Worm (Caenorhabditis elegans) whole organism, young adult: Measurements from ENCODE around the gene lpr-4.
A peak's percentile ranks its signal among the peaks of the same experiment; 100 is the strongest.

Source experiments
- D2030.7 ChIP-seq: fragments of 200-800 bp; sonication (Bioruptor generic); IDR thresholded peaks from 2 replicates; pipeline ENCODE4 v1.3.6; 2022; ENCODE audit warnings: missing genetic modification reagents, missing genetic modification characterization, missing compliant biosample characterization
- T26A5.8 ChIP-seq: sonication (generic microtip); optimal IDR thresholded peaks from 2 replicates; lab custom pipeline; 2016; ENCODE audit warnings: missing genetic modification characterization, missing compliant biosample characterization
- athp-1 ChIP-seq: sonication (generic microtip); optimal IDR thresholded peaks from 2 replicates; lab custom pipeline; 2017; ENCODE audit warnings: mild to moderate bottlenecking, missing genetic modification characterization, missing compliant biosample characterization
- cebp-2 ChIP-seq: fragments of 200-800 bp; sonication (Bioruptor generic); IDR thresholded peaks from 2 replicates; pipeline ENCODE4 v1.3.6; 2022; ENCODE audit warnings: missing genetic modification characterization, missing compliant biosample characterization
- efl-1 ChIP-seq: fragments of 150-350 bp; optimal IDR thresholded peaks from 2 replicates; lab custom pipeline; 2014; ENCODE audit warnings: missing biosample characterization, missing genetic modification reagents, missing genetic modification characterization
- ekl-4 ChIP-seq: fragments of 200-800 bp; sonication (Bioruptor generic); IDR thresholded peaks from 2 replicates; pipeline ENCODE4 v1.3.6; 2022; ENCODE audit warnings: missing genetic modification reagents, missing genetic modification characterization, missing compliant biosample characterization
- lin-35 ChIP-seq, 3 experiments: fragments of 150-350 bp in 2 of 3; sonication (generic microtip) in 1 of 3; optimal IDR thresholded peaks; 2 replicates each; lab custom pipeline; 2014 to 2018; ENCODE audit warnings: missing biosample characterization in 3 of 3, missing genetic modification characterization in 3 of 3, missing genetic modification reagents in 3 of 3
- nhr-90 ChIP-seq: sonication (generic microtip); optimal IDR thresholded peaks from 2 replicates; lab custom pipeline; 2016; ENCODE audit warnings: missing genotype, mild to moderate bottlenecking, missing genetic modification characterization, missing compliant biosample characterization
- rec-8 ChIP-seq, 2 experiments: sonication (generic microtip); optimal IDR thresholded peaks; 2 replicates each; lab custom pipeline; 2016; ENCODE audit warnings: mild to moderate bottlenecking in 2 of 2, missing genetic modification characterization in 2 of 2, missing genetic modification reagents in 2 of 2, missing genotype in 2 of 2, missing biosample characterization in 1 of 2, missing compliant biosample characterization in 1 of 2, moderate library complexity in 1 of 2
- tbp1 ChIP-seq: fragments of 200-800 bp; sonication (Bioruptor generic); optimal IDR thresholded peaks from 2 replicates; lab custom pipeline; 2018; ENCODE audit warnings: mild to moderate bottlenecking, missing genetic modification characterization, missing compliant biosample characterization
- unc-62 ChIP-seq: fragments of 150-350 bp; optimal IDR thresholded peaks from 2 replicates; lab custom pipeline; 2014; ENCODE audit warnings: missing biosample characterization, missing genetic modification reagents, missing genetic modification characterization

DNA sequence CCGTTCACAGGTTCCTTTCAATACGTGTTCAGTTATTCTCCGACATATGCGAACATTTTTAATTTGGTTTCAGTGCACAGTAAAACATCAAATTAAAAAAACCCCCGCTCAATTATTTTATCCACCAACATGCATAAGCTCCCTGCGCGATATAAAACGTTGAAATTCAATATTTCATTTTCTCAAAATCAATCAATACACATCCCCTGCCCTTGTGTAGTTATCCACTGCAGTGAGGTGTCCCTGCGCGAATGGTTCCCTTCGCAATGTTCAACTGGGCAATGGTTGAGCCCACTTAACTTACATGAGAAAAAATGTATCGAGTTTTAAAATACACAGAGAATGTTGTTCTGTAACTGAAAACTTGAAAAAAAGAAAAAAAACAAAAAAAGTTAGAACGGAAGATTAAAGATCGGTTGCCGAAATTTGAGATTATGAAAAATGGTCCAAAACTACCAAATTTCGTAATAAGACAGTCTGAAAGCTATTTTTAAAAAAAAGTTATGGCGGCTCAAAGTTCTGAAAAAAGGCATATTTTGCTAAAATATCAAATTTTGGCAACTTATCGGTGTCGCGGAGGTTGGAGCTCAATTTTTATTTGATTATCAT is 29.2 kb downstream of the lpr-4 start:
- TF ChIP-seq ekl-4 (GFP tag; lab: Robert Waterston, UW) (peak; percentile 95), T26A5.8 (tag; lab: Kevin White, UChicago) (peak; percentile 72), D2030.7 (GFP tag; lab: Robert Waterston, UW) (no peak), athp-1 (tag; lab: Kevin White, UChicago) (peak; percentile 82), tbp1 (GFP tag; lab: Kevin White, UChicago) (peak; percentile 82), lin-35 (GFP tag; optimal IDR thresholded peaks at IDR 0.05; lab: Kevin White, UChicago) (peak in 2 of 3 experiments; percentile 95 to 99), efl-1 (GFP tag; lab: Kevin White, UChicago) (no peak), cebp-2 (GFP tag; lab: Robert Waterston, UW) (peak; percentile 99), unc-62 (GFP tag; lab: Kevin White, UChicago) (peak; percentile 78), nhr-90 (tag; lab: Kevin White, UChicago) (peak; percentile 95), rec-8 (tag; optimal IDR thresholded peaks at IDR 0.05; lab: Kevin White, UChicago) (peak; percentile 57 to 74)
